Fruit fly (Drosophila melanogaster) whole organism: ENCODE results near the gene Hip14.

Source experiments
- pan ChIP-seq: fragments of >200 bp; optimal IDR thresholded peaks from 2 replicates; lab custom pipeline; 2017
- psq ChIP-seq: fragments of >200 bp; optimal IDR thresholded peaks from 2 replicates; lab custom pipeline; 2017

dm6 chr3L:16026065-16026789 lies 38.2 kb downstream of the Hip14 start:
- TF ChIP-seq psq (lab: Kevin White, UChicago) (no peak), pan (lab: Kevin White, UChicago) (no peak)
